Fruit fly (Drosophila melanogaster): ENCODE results near the gene SA1.
A peak's percentile ranks its signal among the peaks of the same experiment; 100 is the strongest.

SA1 gene

DNA sequence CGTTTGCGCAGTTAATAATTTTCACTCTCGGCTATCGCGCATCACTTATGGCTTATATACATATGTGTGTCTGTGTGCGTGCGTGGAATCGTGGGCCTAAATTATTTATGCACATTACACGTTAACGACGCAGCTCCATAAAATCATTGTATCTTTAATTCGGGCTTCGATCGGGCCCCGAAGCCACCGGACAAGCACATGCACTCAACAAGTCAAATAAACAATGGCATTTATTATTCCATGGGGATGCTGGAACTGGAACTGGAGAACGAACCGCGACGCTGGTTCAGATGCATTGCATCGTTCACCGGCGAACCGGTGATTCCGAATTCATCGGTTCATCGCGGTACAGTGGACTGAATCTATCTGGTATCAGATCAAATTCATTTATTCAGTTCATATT is 1.7 kb upstream of the SA1 start, which contains the start of gene ihog (continued):
- TF ChIP-seq Nf-YB (GFP tag; optimal IDR thresholded peaks at IDR 0.05) = no peak
- TF ChIP-seq ci (GFP tag; IDR thresholded peaks at IDR 0.05) = peak; percentile 39; the same call in 1 of the 3 replicates
- TF ChIP-seq tna (GFP tag; IDR thresholded peaks at IDR 0.05; ENCODE audit: partially characterized antibody) = peak; percentile 39; the same call in 1 of the 2 replicates
- peak; percentile 41 for TF ChIP-seq CG13775 (GFP tag; optimal IDR thresholded peaks at IDR 0.05)
- no peak for TF ChIP-seq CG9876 (GFP tag; optimal IDR thresholded peaks at IDR 0.05)
- no peak for TF ChIP-seq ken (GFP tag; IDR thresholded peaks at IDR 0.05)
- TF ChIP-seq HmgZ (tag; optimal IDR thresholded peaks at IDR 0.05) = peak; percentile 13
- no peak for TF ChIP-seq Hr3 (GFP tag; optimal IDR thresholded peaks at IDR 0.05)
- TF ChIP-seq Dbx (GFP tag; IDR thresholded peaks at IDR 0.05) = no peak
- no peak for TF ChIP-seq Hmr (GFP tag; optimal IDR thresholded peaks at IDR 0.05)
- TF ChIP-seq pros (GFP tag; optimal IDR thresholded peaks at IDR 0.05) = no peak
- no peak for TF ChIP-seq sim (GFP tag; IDR thresholded peaks at IDR 0.05)
- TF ChIP-seq NfI (GFP tag; optimal IDR thresholded peaks at IDR 0.05) = no peak
- TF ChIP-seq repo (GFP tag; optimal IDR thresholded peaks at IDR 0.05) = no peak
- TF ChIP-seq Side (GFP tag; optimal IDR thresholded peaks at IDR 0.05) = no peak
- no peak for TF ChIP-seq disco-r (GFP tag; optimal IDR thresholded peaks at IDR 0.05)
- TF ChIP-seq CG2889 (GFP tag; IDR thresholded peaks at IDR 0.05) = no peak
- peak; percentile 20 for TF ChIP-seq nom (GFP tag; optimal IDR thresholded peaks at IDR 0.05)
- no peak for TF ChIP-seq CG17568 (GFP tag; optimal IDR thresholded peaks at IDR 0.05)
- TF ChIP-seq CG18476 (GFP tag; optimal IDR thresholded peaks at IDR 0.05) = no peak
- TF ChIP-seq CG3163 (GFP tag; optimal IDR thresholded peaks at IDR 0.05) = no peak
- peak; percentile 32 for TF ChIP-seq CG12391 (tag; optimal IDR thresholded peaks at IDR 0.05)
- TF ChIP-seq luna (GFP tag; optimal IDR thresholded peaks at IDR 0.05) = no peak
- no peak for TF ChIP-seq wdn (GFP tag; IDR thresholded peaks at IDR 0.05)
- TF ChIP-seq Hsf (GFP tag; optimal IDR thresholded peaks at IDR 0.05) = no peak
- no peak for TF ChIP-seq Gug (GFP tag; IDR thresholded peaks at IDR 0.05)
- no peak for TF ChIP-seq CG14965 (GFP tag; optimal IDR thresholded peaks at IDR 0.05; ENCODE audit: borderline replicate concordance)
- no peak for TF ChIP-seq maf-S (GFP tag; optimal IDR thresholded peaks at IDR 0.05)
- peak; percentile 31 for TF ChIP-seq CG12659 (GFP tag; optimal IDR thresholded peaks at IDR 0.05)
- no peak for TF ChIP-seq mam (GFP tag; optimal IDR thresholded peaks at IDR 0.05)
- no peak for TF ChIP-seq CG10321 (GFP tag; IDR thresholded peaks at IDR 0.05)
- no peak for TF ChIP-seq ara (GFP tag; IDR thresholded peaks at IDR 0.05)
- no peak for TF ChIP-seq Jarid2 (GFP tag; optimal IDR thresholded peaks at IDR 0.05)
- no peak for TF ChIP-seq wek (GFP tag; optimal IDR thresholded peaks at IDR 0.05)
- TF ChIP-seq E2f1 (GFP tag; IDR thresholded peaks at IDR 0.05) = 0 out of 2 replicates have a peak, but pooled peaks have one; percentile 6
- no peak for TF ChIP-seq CG9609 (GFP tag; optimal IDR thresholded peaks at IDR 0.05)
- TF ChIP-seq CG15601 (tag; optimal IDR thresholded peaks at IDR 0.05) = no peak
- no peak for TF ChIP-seq CG4854 (GFP tag; optimal IDR thresholded peaks at IDR 0.05)
- no peak for TF ChIP-seq fd3F (GFP tag; optimal IDR thresholded peaks at IDR 0.05)
- TF ChIP-seq gem (tag; optimal IDR thresholded peaks at IDR 0.05) = no peak
- TF ChIP-seq zfh2 (GFP tag; optimal IDR thresholded peaks at IDR 0.05) = no peak
- peak; percentile 40 for TF ChIP-seq D (optimal IDR thresholded peaks at IDR 0.05)
- no peak for TF ChIP-seq D (GFP tag; optimal IDR thresholded peaks at IDR 0.05)
- TF ChIP-seq CG11456 (GFP tag; IDR thresholded peaks at IDR 0.05) = no peak
- TF ChIP-seq hth (optimal IDR thresholded peaks at IDR 0.05) = no peak
- no peak for TF ChIP-seq sna (GFP tag; IDR thresholded peaks at IDR 0.05; ENCODE audit: partially characterized antibody)
- TF ChIP-seq Max (GFP tag; optimal IDR thresholded peaks at IDR 0.05) = no peak
- TF ChIP-seq CG3847 (GFP tag; IDR thresholded peaks at IDR 0.05) = no peak
- no peak for TF ChIP-seq CG2875 (GFP tag; optimal IDR thresholded peaks at IDR 0.05)
- TF ChIP-seq Bdp1 (GFP tag; optimal IDR thresholded peaks at IDR 0.05) = no peak
- no peak for TF ChIP-seq CG2202 (tag; optimal IDR thresholded peaks at IDR 0.05)
- TF ChIP-seq nau (GFP tag; optimal IDR thresholded peaks at IDR 0.05) = no peak

Data from whole organism, embryonic.